Worm (Caenorhabditis elegans): ENCODE measurements around the gene lys-5.

lys-5 gene

ce11 chrIV:11602498-11603068 lies 22.8 kb downstream of the lys-5 start, which contains the start of gene rps-11:
rps-11 (plus strand) TSS chrIV:11602641.
- TF ChIP-seq klf-2 (GFP tag; conservative IDR thresholded peaks at IDR 0.05) (no peak), tab-1 (GFP tag; IDR thresholded peaks at IDR 0.05) (no peak), ztf-29 (GFP tag; IDR thresholded peaks at IDR 0.05) (no peak), T22C8.4 (GFP tag; IDR thresholded peaks at IDR 0.05) (no peak)

ce11 chrIV:11601721-11602405 lies 23.5 kb downstream of the lys-5 start:
- TF ChIP-seq flt-1 (GFP tag; IDR thresholded peaks at IDR 0.05), result 0 out of 2 replicates have a peak, but pooled peaks have one; percentile 51
- no peak for TF ChIP-seq ztf-23 (GFP tag; IDR thresholded peaks at IDR 0.05)

- no peak for TF ChIP-seq flt-1 (GFP tag; IDR thresholded peaks at IDR 0.05)
Observed at ce11 chrIV:11599717-11600116, 25.7 kb downstream of the lys-5 start.

- TF ChIP-seq ztf-23 (GFP tag; IDR thresholded peaks at IDR 0.05), result no peak
- TF ChIP-seq med-1 (GFP tag; optimal IDR thresholded peaks at IDR 0.05; ENCODE audit: insufficient read depth), result no peak
- no peak for TF ChIP-seq ztf-29 (GFP tag; IDR thresholded peaks at IDR 0.05)
- no peak for TF ChIP-seq cog-1 (tag; optimal IDR thresholded peaks at IDR 0.05)
- TF ChIP-seq ref-1 (GFP tag; conservative IDR thresholded peaks at IDR 0.05), result no peak
- no peak for TF ChIP-seq tab-1 (GFP tag; IDR thresholded peaks at IDR 0.05)
- TF ChIP-seq flt-1 (GFP tag; IDR thresholded peaks at IDR 0.05), result no peak
- TF ChIP-seq klf-2 (GFP tag; conservative IDR thresholded peaks at IDR 0.05), result no peak
- no peak for TF ChIP-seq T22C8.4 (GFP tag; IDR thresholded peaks at IDR 0.05)
Observed at ce11 chrIV:11597079-11597478, 28.3 kb downstream of the lys-5 start.

ce11 chrIV:11594191-11594673 lies 31.1 kb downstream of the lys-5 start, which contains the start of gene mig-38:
mig-38 (plus strand) TSS chrIV:11594244.
- TF ChIP-seq cog-1 (tag; optimal IDR thresholded peaks at IDR 0.05) (no peak), ztf-29 (GFP tag; IDR thresholded peaks at IDR 0.05) (no peak), ztf-23 (GFP tag; IDR thresholded peaks at IDR 0.05) (no peak), klf-2 (GFP tag; conservative IDR thresholded peaks at IDR 0.05) (no peak), tab-1 (GFP tag; IDR thresholded peaks at IDR 0.05) (no peak), flt-1 (GFP tag; IDR thresholded peaks at IDR 0.05) (no peak)

ce11 chrIV:11593415-11594190 lies 31.8 kb downstream of the lys-5 start, which contains the start of gene F40F11.3:
F40F11.3 (minus strand) TSS chrIV:11594003.
- no peak for TF ChIP-seq med-1 (GFP tag; optimal IDR thresholded peaks at IDR 0.05; ENCODE audit: insufficient read depth)
- TF ChIP-seq cog-1 (tag; optimal IDR thresholded peaks at IDR 0.05), result peak; percentile 83
- TF ChIP-seq flt-1 (GFP tag; IDR thresholded peaks at IDR 0.05), result peak; percentile 57
- no peak for TF ChIP-seq klf-2 (GFP tag; conservative IDR thresholded peaks at IDR 0.05)
- TF ChIP-seq T22C8.4 (GFP tag; IDR thresholded peaks at IDR 0.05), result peak; percentile 86
- no peak; the same call in 1 of the 2 replicates for TF ChIP-seq ztf-29 (GFP tag; IDR thresholded peaks at IDR 0.05)

ce11 chrIV:11592820-11593219 lies 32.6 kb downstream of the lys-5 start:
- TF ChIP-seq flt-1 (GFP tag; IDR thresholded peaks at IDR 0.05) (peak; percentile 72; the same call in 1 of the 2 replicates), cog-1 (tag; optimal IDR thresholded peaks at IDR 0.05) (no peak), klf-2 (GFP tag; conservative IDR thresholded peaks at IDR 0.05) (0 out of 2 replicates have a peak, but pooled peaks have one; percentile 18)

ce11 chrIV:11592165-11592564 lies 33.2 kb downstream of the lys-5 start, which contains the start of gene spe-36:
spe-36 (minus strand) TSS chrIV:11592265.
- TF ChIP-seq med-1 (GFP tag; optimal IDR thresholded peaks at IDR 0.05; ENCODE audit: insufficient read depth) (no peak), cog-1 (tag; optimal IDR thresholded peaks at IDR 0.05) (no peak)

ce11 chrIV:11586484-11586883 lies 38.9 kb downstream of the lys-5 start:
- TF ChIP-seq ztf-23 (GFP tag; IDR thresholded peaks at IDR 0.05), result no peak
- no peak for TF ChIP-seq cog-1 (tag; optimal IDR thresholded peaks at IDR 0.05)
- TF ChIP-seq med-1 (GFP tag; optimal IDR thresholded peaks at IDR 0.05; ENCODE audit: insufficient read depth), result no peak
- no peak for TF ChIP-seq klf-2 (GFP tag; conservative IDR thresholded peaks at IDR 0.05)
- no peak for TF ChIP-seq T22C8.4 (GFP tag; IDR thresholded peaks at IDR 0.05)
- no peak for TF ChIP-seq tab-1 (GFP tag; IDR thresholded peaks at IDR 0.05)
- TF ChIP-seq ref-1 (GFP tag; conservative IDR thresholded peaks at IDR 0.05), result no peak
- no peak for TF ChIP-seq ztf-29 (GFP tag; IDR thresholded peaks at IDR 0.05)
- no peak for TF ChIP-seq flt-1 (GFP tag; IDR thresholded peaks at IDR 0.05)

ce11 chrIV:11584853-11585252 lies 40.5 kb downstream of the lys-5 start:
- TF ChIP-seq cog-1 (tag; optimal IDR thresholded peaks at IDR 0.05) (no peak), klf-2 (GFP tag; conservative IDR thresholded peaks at IDR 0.05) (no peak), ztf-29 (GFP tag; IDR thresholded peaks at IDR 0.05) (no peak), ztf-23 (GFP tag; IDR thresholded peaks at IDR 0.05) (no peak), tab-1 (GFP tag; IDR thresholded peaks at IDR 0.05) (no peak), flt-1 (GFP tag; IDR thresholded peaks at IDR 0.05) (no peak), med-1 (GFP tag; optimal IDR thresholded peaks at IDR 0.05; ENCODE audit: insufficient read depth) (no peak), ref-1 (GFP tag; conservative IDR thresholded peaks at IDR 0.05) (no peak), T22C8.4 (GFP tag; IDR thresholded peaks at IDR 0.05) (no peak)
